Worm (Caenorhabditis elegans) whole organism, L4 larva: Measurements from ENCODE around the gene F53A10.2.

Experiments
- F10B5.3 ChIP-seq: sonication (generic microtip); optimal IDR thresholded peaks from 2 replicates; lab custom pipeline; 2016; ENCODE audit warnings: mild to moderate bottlenecking, missing genetic modification characterization, missing compliant biosample characterization
- F26F4.8 ChIP-seq: fragments of 200-800 bp; sonication (Bioruptor generic); conservative IDR thresholded peaks from 2 replicates; pipeline ENCODE4 v1.3.6; 2022; ENCODE audit warnings: missing genetic modification characterization, missing compliant biosample characterization
- F37D6.2 ChIP-seq: sonication (generic microtip); optimal IDR thresholded peaks from 2 replicates; lab custom pipeline; 2016; ENCODE audit warnings: mild to moderate bottlenecking, missing genetic modification characterization, missing compliant biosample characterization
- R02D3.7 ChIP-seq: fragments of 150-350 bp; sonication (generic microtip); optimal IDR thresholded peaks from 3 replicates; lab custom pipeline; 2014; ENCODE audit warnings: missing biosample characterization, missing genetic modification characterization
- T20F7.1 ChIP-seq: fragments of 200-800 bp; sonication (Bioruptor generic); optimal IDR thresholded peaks from 2 replicates; lab custom pipeline; 2018; ENCODE audit warnings: mild to moderate bottlenecking, missing genetic modification characterization, missing compliant biosample characterization
- Y105C5A.15 ChIP-seq: fragments of 200-800 bp; sonication (Bioruptor generic); IDR thresholded peaks from 2 replicates; pipeline ENCODE4 v1.3.6; 2022; ENCODE audit warnings: missing genetic modification characterization, missing compliant biosample characterization
- Y5F2A.4 ChIP-seq: fragments of 200-800 bp; sonication (Bioruptor generic); optimal IDR thresholded peaks from 2 replicates; lab custom pipeline; 2018; ENCODE audit warnings: mild to moderate bottlenecking, missing genetic modification characterization, missing compliant biosample characterization
- ZK546.5 ChIP-seq, 2 experiments: sonication (generic microtip); optimal IDR thresholded peaks; 2 replicates each; lab custom pipeline; 2017; ENCODE audit warnings: missing biosample characterization in 2 of 2, missing genetic modification characterization in 2 of 2
- aha-1 ChIP-seq: fragments of 150-350 bp; peaks from one replicate; lab custom pipeline; 2014; ENCODE audit warnings: missing biosample characterization, missing genetic modification characterization
- ama-1 ChIP-seq: fragments of 150-350 bp; optimal IDR thresholded peaks from 2 replicates; lab custom pipeline; 2014; ENCODE audit warnings: inconsistent platforms, mixed read lengths
- arid-1 ChIP-seq: fragments of 200-800 bp; sonication (Bioruptor generic); conservative IDR thresholded peaks from 2 replicates; pipeline ENCODE4 v1.3.6; 2022; ENCODE audit warnings: missing genetic modification reagents, missing genetic modification characterization, missing compliant biosample characterization
- ceh-28 ChIP-seq: fragments of 150-350 bp; optimal IDR thresholded peaks from 2 replicates; lab custom pipeline; 2014; ENCODE audit warnings: missing biosample characterization, missing genetic modification reagents, missing genetic modification characterization
- ceh-44 ChIP-seq: fragments of 200-800 bp; sonication (Bioruptor generic); IDR thresholded peaks from 2 replicates; pipeline ENCODE4 v1.3.6; 2022; ENCODE audit warnings: missing genetic modification reagents, missing genetic modification characterization, missing compliant biosample characterization
- ceh-82 ChIP-seq: sonication (generic microtip); optimal IDR thresholded peaks from 2 replicates; lab custom pipeline; 2017; ENCODE audit warnings: missing biosample characterization, missing genetic modification characterization
- cey-2 ChIP-seq: sonication (generic microtip); optimal IDR thresholded peaks from 3 replicates; lab custom pipeline; 2017; ENCODE audit warnings: missing genetic modification characterization, mild to moderate bottlenecking, missing compliant biosample characterization, antibody characterized with exemption, borderline replicate concordance; ENCODE audit not compliant: insufficient read depth
- daf-19 ChIP-seq: fragments of 200-800 bp; sonication (Bioruptor generic); conservative IDR thresholded peaks from 2 replicates; pipeline ENCODE4 v1.3.6; 2022; ENCODE audit warnings: missing genetic modification characterization, missing compliant biosample characterization
- dmd-9 ChIP-seq: fragments of 200-800 bp; sonication (Bioruptor generic); IDR thresholded peaks from 2 replicates; pipeline ENCODE4 v1.3.6; 2022; ENCODE audit warnings: missing genetic modification reagents, missing genetic modification characterization, missing compliant biosample characterization
- dpl-1 ChIP-seq: fragments of 150-350 bp; optimal IDR thresholded peaks from 2 replicates; lab custom pipeline; 2014; ENCODE audit warnings: missing biosample characterization, missing genetic modification reagents, missing genetic modification characterization
- duxl-1 ChIP-seq: sonication (generic microtip); optimal IDR thresholded peaks from 2 replicates; lab custom pipeline; 2016; ENCODE audit warnings: mild to moderate bottlenecking, missing genetic modification characterization, moderate library complexity, missing compliant biosample characterization; ENCODE audit not compliant: poor library complexity
- dve-1 ChIP-seq: sonication (generic microtip); optimal IDR thresholded peaks from 2 replicates; lab custom pipeline; 2017; ENCODE audit warnings: antibody characterized with exemption, mild to moderate bottlenecking, missing genetic modification characterization, missing compliant biosample characterization; ENCODE audit not compliant: insufficient read depth
- egl-27 ChIP-seq: sonication (generic microtip); optimal IDR thresholded peaks from 3 replicates; lab custom pipeline; 2017; ENCODE audit warnings: missing biosample characterization, missing genetic modification reagents, missing genetic modification characterization
- egl-43 ChIP-seq: fragments of 200-800 bp; sonication (Bioruptor generic); IDR thresholded peaks from 2 replicates; pipeline ENCODE4 v1.3.6; 2022; ENCODE audit warnings: missing genetic modification reagents, missing genetic modification characterization, missing compliant biosample characterization
- fkh-10 ChIP-seq: fragments of 150-350 bp; optimal IDR thresholded peaks from 2 replicates; lab custom pipeline; 2014; ENCODE audit warnings: missing biosample characterization, missing genetic modification reagents, missing genetic modification characterization
- fos-1 ChIP-seq: fragments of 150-350 bp; optimal IDR thresholded peaks from 2 replicates; lab custom pipeline; 2014; ENCODE audit warnings: missing biosample characterization, missing genetic modification characterization
- hif-1 ChIP-seq, 2 experiments: sonication (generic microtip); optimal IDR thresholded peaks; 2 replicates each; lab custom pipeline; 2016 to 2017; ENCODE audit warnings: missing compliant biosample characterization in 2 of 2, missing genetic modification characterization in 2 of 2, missing genetic modification reagents in 2 of 2, missing genotype in 2 of 2, mild to moderate bottlenecking in 1 of 2
- hlh-30 ChIP-seq: sonication (generic microtip); optimal IDR thresholded peaks from 2 replicates; lab custom pipeline; 2017; ENCODE audit warnings: antibody characterized with exemption, mild to moderate bottlenecking, missing genetic modification characterization, missing compliant biosample characterization; ENCODE audit not compliant: insufficient read depth
- hmg-1.1 ChIP-seq: fragments of 200-800 bp; sonication (Bioruptor generic); IDR thresholded peaks from 2 replicates; pipeline ENCODE4 v1.3.6; 2022; ENCODE audit warnings: missing genetic modification reagents, missing genetic modification characterization, missing compliant biosample characterization
- lim-7 ChIP-seq: fragments of 200-800 bp; sonication (Bioruptor generic); IDR thresholded peaks from 2 replicates; pipeline ENCODE4 v1.3.6; 2022; ENCODE audit warnings: missing genetic modification characterization, missing compliant biosample characterization
- lin-13 ChIP-seq: fragments of 150-350 bp; optimal IDR thresholded peaks from 2 replicates; lab custom pipeline; 2014; ENCODE audit warnings: missing biosample characterization, missing genetic modification reagents, missing genetic modification characterization
- lin-29 ChIP-seq: fragments of 200-800 bp; sonication (Bioruptor generic); IDR thresholded peaks from 2 replicates; pipeline ENCODE4 v1.3.6; 2022; ENCODE audit warnings: missing genetic modification reagents, missing genetic modification characterization, missing compliant biosample characterization
- lin-39 ChIP-seq: fragments of 150-350 bp; optimal IDR thresholded peaks from 2 replicates; lab custom pipeline; 2014; ENCODE audit warnings: missing biosample characterization, missing genetic modification reagents, missing genetic modification characterization
- mdt-29 ChIP-seq: fragments of 200-800 bp; sonication (Bioruptor generic); IDR thresholded peaks from 2 replicates; pipeline ENCODE4 v1.3.6; 2022; ENCODE audit warnings: missing genetic modification reagents, missing genetic modification characterization, missing compliant biosample characterization
- mep-1 ChIP-seq: fragments of 150-350 bp; sonication (generic microtip); optimal IDR thresholded peaks from 3 replicates; lab custom pipeline; 2014; ENCODE audit warnings: missing biosample characterization, missing genetic modification characterization
- mes-2 ChIP-seq: sonication (generic microtip); optimal IDR thresholded peaks from 2 replicates; lab custom pipeline; 2016; ENCODE audit warnings: missing genotype, mild to moderate bottlenecking, missing genetic modification characterization, missing compliant biosample characterization; ENCODE audit not compliant: poor library complexity, severe bottlenecking
- mxl-2 ChIP-seq: fragments of 200-800 bp; sonication (Bioruptor generic); conservative IDR thresholded peaks from 2 replicates; pipeline ENCODE4 v1.3.6; 2022; ENCODE audit warnings: missing genetic modification reagents, missing genetic modification characterization, missing compliant biosample characterization
- mxl-3 ChIP-seq: fragments of 200-800 bp; sonication (Bioruptor generic); optimal IDR thresholded peaks from 2 replicates; lab custom pipeline; 2018; ENCODE audit warnings: mild to moderate bottlenecking, missing genetic modification characterization, missing compliant biosample characterization
- nhr-10 ChIP-seq: fragments of 150-350 bp; optimal IDR thresholded peaks from 2 replicates; lab custom pipeline; 2014; ENCODE audit warnings: missing biosample characterization, missing genetic modification characterization
- nhr-102 ChIP-seq: sonication (generic microtip); optimal IDR thresholded peaks from 2 replicates; lab custom pipeline; 2016; ENCODE audit warnings: mild to moderate bottlenecking, missing genetic modification characterization, moderate library complexity, missing compliant biosample characterization
- nhr-28 ChIP-seq: fragments of 150-350 bp; optimal IDR thresholded peaks from 2 replicates; lab custom pipeline; 2014; ENCODE audit warnings: missing biosample characterization, missing genetic modification characterization
- nhr-42 ChIP-seq: fragments of 200-800 bp; sonication (Bioruptor generic); IDR thresholded peaks from 2 replicates; pipeline ENCODE4 v1.3.6; 2022; ENCODE audit warnings: missing genetic modification characterization, missing compliant biosample characterization
- nhr-6 ChIP-seq: fragments of 150-350 bp; optimal IDR thresholded peaks from 2 replicates; lab custom pipeline; 2014; ENCODE audit warnings: missing biosample characterization, missing genetic modification characterization
- pqm-1 ChIP-seq: sonication (generic microtip); optimal IDR thresholded peaks from 2 replicates; lab custom pipeline; 2017; ENCODE audit warnings: missing biosample characterization, missing genetic modification characterization
- set-16 ChIP-seq: fragments of 200-800 bp; sonication (Bioruptor generic); IDR thresholded peaks from 2 replicates; pipeline ENCODE4 v1.3.6; 2022; ENCODE audit warnings: missing genetic modification reagents, missing genetic modification characterization, missing compliant biosample characterization
- skn-1 ChIP-seq: fragments of 150-350 bp; optimal IDR thresholded peaks from 2 replicates; lab custom pipeline; 2014; ENCODE audit warnings: missing biosample characterization, missing genetic modification characterization
- unc-130 ChIP-seq: sonication (generic microtip); optimal IDR thresholded peaks from 2 replicates; lab custom pipeline; 2016; ENCODE audit warnings: missing genetic modification reagents, missing genetic modification characterization, missing compliant biosample characterization
- unc-39 ChIP-seq: sonication (generic microtip); optimal IDR thresholded peaks from 2 replicates; lab custom pipeline; 2017; ENCODE audit warnings: missing biosample characterization, missing genetic modification characterization
- unc-62 ChIP-seq, 3 experiments: fragments of 150-350 bp in 1 of 3; sonication (generic microtip); optimal IDR thresholded peaks in 2 of 3; peaks in 1 of 3; 1 replicate in 1 of 3; 2 replicates in 2 of 3; lab custom pipeline; 2014 to 2017; ENCODE audit warnings: missing biosample characterization in 3 of 3, missing genetic modification characterization in 3 of 3, missing genetic modification reagents in 3 of 3, missing genotype in 1 of 3
- vab-7 ChIP-seq: fragments of 200-800 bp; sonication (Bioruptor generic); IDR thresholded peaks from 2 replicates; pipeline ENCODE4 v1.3.6; 2022; ENCODE audit warnings: missing genetic modification reagents, missing genetic modification characterization, missing compliant biosample characterization
- zfp-2 ChIP-seq: sonication (generic microtip); optimal IDR thresholded peaks from 2 replicates; lab custom pipeline; 2016; ENCODE audit warnings: mild to moderate bottlenecking, missing genetic modification characterization, missing compliant biosample characterization
- zip-2 ChIP-seq: fragments of 150-350 bp; optimal IDR thresholded peaks from 2 replicates; lab custom pipeline; 2014; ENCODE audit warnings: missing biosample characterization, missing genetic modification characterization

F53A10.2 gene

DNA sequence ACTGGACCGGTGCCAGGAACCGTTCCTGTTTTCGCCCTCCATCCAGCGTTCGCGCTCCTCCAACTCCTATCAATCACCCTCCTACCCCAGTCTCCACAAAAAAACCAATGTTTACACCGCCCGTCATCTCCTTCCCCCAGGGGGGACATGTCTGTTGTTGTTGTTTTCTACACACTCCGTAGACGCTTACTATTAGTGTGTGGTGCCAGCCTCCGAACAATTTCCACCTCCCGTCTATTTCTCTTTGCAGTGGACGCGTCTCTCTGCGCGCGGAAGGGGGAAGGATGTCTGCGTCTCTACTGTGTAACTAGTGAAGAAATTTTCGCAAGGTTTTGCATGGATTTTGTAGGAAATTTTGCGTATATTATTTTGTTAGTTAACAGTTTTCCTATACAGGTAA is 45.3 kb downstream of the F53A10.2 start (continued):
- TF ChIP-seq ama-1: no peak
- no peak for TF ChIP-seq pqm-1
- TF ChIP-seq nhr-102: peak; percentile 27
- no peak for TF ChIP-seq cey-2
- peak; percentile 33 for TF ChIP-seq mep-1
- no peak for TF ChIP-seq arid-1 (GFP tag; lab: Robert Waterston, UW)
- no peak for TF ChIP-seq skn-1
- TF ChIP-seq duxl-1 (tag; lab: Kevin White, UChicago): no peak
- TF ChIP-seq nhr-28: no peak
- TF ChIP-seq R02D3.7 (tag; lab: Kevin White, UChicago): no peak
- TF ChIP-seq unc-130 (GFP tag; lab: Kevin White, UChicago): no peak
- TF ChIP-seq egl-27 (tag; lab: Kevin White, UChicago): no peak
- TF ChIP-seq lin-39: no peak
- no peak for TF ChIP-seq dpl-1 (GFP tag; lab: Kevin White, UChicago)
- TF ChIP-seq set-16 (GFP tag; lab: Robert Waterston, UW): peak; percentile 26; the same call in 1 of the 2 replicates
- TF ChIP-seq lim-7 (GFP tag; lab: Robert Waterston, UW): no peak
- peak; percentile 33 for TF ChIP-seq dve-1
- peak; percentile 51 for TF ChIP-seq aha-1 (tag; lab: Kevin White, UChicago)
- no peak for TF ChIP-seq unc-62 (GFP tag; optimal IDR thresholded peaks at IDR 0.05 in 1 of 2; lab: Kevin White, UChicago)
- TF ChIP-seq unc-62 (tag; optimal IDR thresholded peaks at IDR 0.05; lab: Kevin White, UChicago): no peak
- peak; percentile 55 for TF ChIP-seq mes-2 (tag; lab: Kevin White, UChicago)
- TF ChIP-seq ceh-82: no peak
- TF ChIP-seq lin-13 (GFP tag; lab: Kevin White, UChicago): no peak
- no peak for TF ChIP-seq unc-39 (tag; lab: Kevin White, UChicago)
- TF ChIP-seq ZK546.5 (tag; optimal IDR thresholded peaks at IDR 0.05; lab: Kevin White, UChicago): no peak
- 0 out of 2 replicates have a peak, but pooled peaks have one; percentile 23 for TF ChIP-seq lin-29 (GFP tag; lab: Robert Waterston, UW)
- no peak for TF ChIP-seq hif-1 (tag; optimal IDR thresholded peaks at IDR 0.05; lab: Kevin White, UChicago)
- TF ChIP-seq mdt-29: no peak
- peak; percentile 47 for TF ChIP-seq mxl-3
- TF ChIP-seq mxl-2 (GFP tag; lab: Robert Waterston, UW): no peak

DNA sequence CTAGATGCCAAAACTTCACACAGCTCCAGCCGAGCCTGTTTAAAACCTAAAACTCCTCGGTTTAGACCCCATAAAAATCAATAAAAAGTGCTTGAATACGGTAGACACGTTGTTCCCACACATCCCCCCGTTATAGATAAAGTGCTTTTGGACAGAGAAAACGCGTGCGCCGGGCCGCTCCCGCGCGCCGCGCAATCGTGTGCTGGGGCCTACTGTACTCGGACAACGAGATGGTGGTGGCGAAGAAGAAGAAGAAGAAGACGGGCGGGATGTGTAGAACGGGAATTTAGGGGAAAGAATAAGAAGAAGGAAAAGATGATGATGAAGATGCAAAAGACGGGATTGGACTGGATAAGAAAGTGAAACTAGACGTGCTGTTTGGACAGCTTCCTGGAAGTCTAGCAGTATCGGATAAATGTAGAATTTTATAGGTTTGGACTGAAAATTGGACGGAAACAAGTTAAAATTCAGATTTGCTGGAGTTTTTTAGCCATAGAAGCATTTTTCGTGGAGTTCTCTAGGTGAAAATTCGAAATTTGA is 47.3 kb downstream of the F53A10.2 start:
- TF ChIP-seq egl-43 (GFP tag; lab: Robert Waterston, UW) (0 out of 2 replicates have a peak, but pooled peaks have one; percentile 32), fkh-10 (GFP tag; lab: Kevin White, UChicago) (no peak), ZK546.5 (tag; optimal IDR thresholded peaks at IDR 0.05; lab: Kevin White, UChicago) (no peak), T20F7.1 (GFP tag; lab: Kevin White, UChicago) (no peak), cey-2 (no peak), nhr-10 (tag; lab: Kevin White, UChicago) (no peak), F26F4.8 (no peak), F37D6.2 (tag; lab: Kevin White, UChicago) (no peak), zip-2 (no peak), hmg-1.1 (GFP tag; lab: Robert Waterston, UW) (no peak), Y105C5A.15 (no peak), lim-7 (GFP tag; lab: Robert Waterston, UW) (no peak), ceh-44 (GFP tag; lab: Robert Waterston, UW) (no peak), nhr-28 (no peak), vab-7 (GFP tag; lab: Robert Waterston, UW) (no peak), zfp-2 (tag; lab: Kevin White, UChicago) (no peak), hlh-30 (peak; percentile 11), nhr-6 (no peak), ceh-28 (tag; lab: Kevin White, UChicago) (no peak), daf-19 (GFP tag; lab: Robert Waterston, UW) (no peak), nhr-42 (GFP tag; lab: Robert Waterston, UW) (no peak), dve-1 (no peak), unc-39 (tag; lab: Kevin White, UChicago) (no peak), F10B5.3 (tag; lab: Kevin White, UChicago) (no peak), set-16 (GFP tag; lab: Robert Waterston, UW) (peak; percentile 20; the same call in 1 of the 2 replicates), fos-1 (tag; lab: Kevin White, UChicago) (no peak), dmd-9 (no peak), Y5F2A.4 (GFP tag; lab: Kevin White, UChicago) (no peak)
